Worm (Caenorhabditis elegans): Measurements from ENCODE around the gene egl-2.

DNA sequence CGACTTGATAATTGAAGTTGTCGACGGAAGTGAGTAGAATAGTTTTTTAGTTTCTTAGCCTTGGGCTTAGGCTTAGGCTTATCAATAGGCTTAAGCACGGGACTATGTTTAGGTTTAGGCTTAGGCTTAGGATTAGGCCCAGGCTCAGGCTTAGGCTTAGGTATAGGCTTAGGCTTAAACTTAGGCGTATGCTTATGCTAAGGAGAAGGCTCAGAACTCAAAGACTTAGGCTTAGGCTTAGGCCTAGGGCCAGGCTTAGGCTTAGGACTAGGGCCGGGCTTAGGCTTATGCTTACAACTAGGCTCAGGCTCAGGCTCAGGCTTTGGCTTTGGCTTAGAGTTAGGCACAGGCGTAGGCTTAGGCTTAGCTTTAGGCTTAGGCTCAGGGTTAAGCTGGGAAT is 32.6 kb downstream of the egl-2 start:
- TF ChIP-seq hnd-1 (tag; optimal IDR thresholded peaks at IDR 0.05) (no peak), ama-1 (optimal IDR thresholded peaks at IDR 0.05) (no peak), hmg-4 (GFP tag; optimal IDR thresholded peaks at IDR 0.05) (no peak), ceh-36 (tag; optimal IDR thresholded peaks at IDR 0.05) (peak; percentile 80), sea-1 (GFP tag; conservative IDR thresholded peaks at IDR 0.05) (no peak), F13C5.2 (tag; optimal IDR thresholded peaks at IDR 0.05) (no peak), B0310.2 (tag; optimal IDR thresholded peaks at IDR 0.05) (no peak), flt-1 (GFP tag; IDR thresholded peaks at IDR 0.05) (no peak), tbx-11 (GFP tag; IDR thresholded peaks at IDR 0.05) (no peak), ets-7 (tag; optimal IDR thresholded peaks at IDR 0.05) (no peak), pes-1 (GFP tag; IDR thresholded peaks at IDR 0.05) (no peak), ceh-13 (GFP tag; optimal IDR thresholded peaks at IDR 0.05) (no peak), tbx-37 (GFP tag; conservative IDR thresholded peaks at IDR 0.05) (no peak), hmbx-1 (tag; optimal IDR thresholded peaks at IDR 0.05) (no peak)

Measured in whole organism, early embryonic.